Fruit fly (Drosophila melanogaster) whole organism, embryonic: Measurements from ENCODE around the gene CG11839.

Experiments
- B-H2 ChIP-seq: fragments of 200-800 bp; sonication (Bioruptor generic); optimal IDR thresholded peaks from 2 replicates; lab custom pipeline; 2018; ENCODE audit warnings: missing biosample characterization, mild to moderate bottlenecking, missing genetic modification characterization
- Bdp1 ChIP-seq: fragments of 200-800 bp; sonication (Bioruptor generic); optimal IDR thresholded peaks from 3 replicates; lab custom pipeline; 2016; ENCODE audit warnings: missing biosample characterization, missing genetic modification characterization
- CG10274 ChIP-seq: fragments of 200-800 bp; sonication (Bioruptor generic); optimal IDR thresholded peaks from 3 replicates; lab custom pipeline; 2017; ENCODE audit warnings: missing biosample characterization, mild to moderate bottlenecking, missing genetic modification characterization
- CG11085 ChIP-seq: fragments of 200-800 bp; sonication (Bioruptor generic); IDR thresholded peaks from 2 replicates; pipeline ENCODE4 v1.3.6; 2022; ENCODE audit warnings: missing biosample characterization, missing genetic modification characterization
- CG11398 ChIP-seq: fragments of 200-800 bp; sonication (Bioruptor generic); optimal IDR thresholded peaks from 2 replicates; lab custom pipeline; 2016; ENCODE audit warnings: missing biosample characterization, missing genetic modification characterization
- CG12071 ChIP-seq: fragments of 200-800 bp; sonication (Bioruptor generic); optimal IDR thresholded peaks from 3 replicates; lab custom pipeline; 2018; ENCODE audit warnings: missing biosample characterization, mild to moderate bottlenecking, missing genetic modification characterization
- CG12155 ChIP-seq: fragments of 200-800 bp; sonication (Bioruptor generic); optimal IDR thresholded peaks from 3 replicates; lab custom pipeline; 2016; ENCODE audit warnings: missing biosample characterization, missing genetic modification characterization
- CG13775 ChIP-seq: fragments of 200-800 bp; sonication (Bioruptor generic); optimal IDR thresholded peaks from 3 replicates; lab custom pipeline; 2017; ENCODE audit warnings: missing biosample characterization, mild to moderate bottlenecking, missing genetic modification characterization
- CG15601 ChIP-seq: fragments of 200-800 bp; sonication (Bioruptor generic); optimal IDR thresholded peaks from 3 replicates; lab custom pipeline; 2019; ENCODE audit warnings: missing biosample characterization, mild to moderate bottlenecking, missing genetic modification characterization, moderate library complexity
- CG17829 ChIP-seq: fragments of 200-800 bp; optimal IDR thresholded peaks from 2 replicates; lab custom pipeline; 2019; ENCODE audit warnings: missing biosample characterization, mild to moderate bottlenecking, missing genetic modification characterization, moderate library complexity
- CG18011 ChIP-seq: fragments of 200-800 bp; sonication (Bioruptor generic); optimal IDR thresholded peaks from 2 replicates; lab custom pipeline; 2017; ENCODE audit warnings: missing biosample characterization, missing genetic modification characterization, mild to moderate bottlenecking, moderate library complexity, missing genotype
- CG3163 ChIP-seq: fragments of 200-800 bp; sonication (Bioruptor generic); optimal IDR thresholded peaks from 3 replicates; lab custom pipeline; 2016; ENCODE audit warnings: missing biosample characterization, missing genetic modification characterization
- CG32532 ChIP-seq: fragments of 200-800 bp; sonication (Bioruptor generic); IDR thresholded peaks from 2 replicates; pipeline ENCODE4 v1.3.6; 2022; ENCODE audit warnings: missing biosample characterization, missing genetic modification characterization
- CG3281 ChIP-seq: fragments of 200-800 bp; sonication (Bioruptor generic); optimal IDR thresholded peaks from 3 replicates; lab custom pipeline; 2017; ENCODE audit warnings: missing biosample characterization, mild to moderate bottlenecking, missing genetic modification characterization
- CG3726 ChIP-seq: fragments of 200-800 bp; sonication (Bioruptor generic); IDR thresholded peaks from 3 replicates; pipeline ENCODE4, ENCODE4 v1.3.6; 2022; ENCODE audit warnings: missing biosample characterization, missing genetic modification characterization
- CG8478 ChIP-seq: fragments of >200 bp; optimal IDR thresholded peaks from 2 replicates; lab custom pipeline; 2018
- CG9876 ChIP-seq: fragments of 200-800 bp; sonication (Bioruptor generic); optimal IDR thresholded peaks from 2 replicates; lab custom pipeline; 2016; ENCODE audit warnings: missing biosample characterization, missing genetic modification characterization
- CkIIα-i1 ChIP-seq: fragments of 200-800 bp; sonication (Bioruptor generic); IDR thresholded peaks from 2 replicates; pipeline ENCODE4 v1.3.6; 2022; ENCODE audit warnings: missing biosample characterization, missing genetic modification characterization
- CrebB ChIP-seq: fragments of 200-800 bp; sonication (Bioruptor generic); optimal IDR thresholded peaks from 3 replicates; lab custom pipeline; 2018; ENCODE audit warnings: missing biosample characterization, mild to moderate bottlenecking, missing genetic modification characterization
- Dp ChIP-seq: fragments of 200-800 bp; sonication (Bioruptor generic); optimal IDR thresholded peaks from 2 replicates; lab custom pipeline; 2018; ENCODE audit warnings: missing biosample characterization, mild to moderate bottlenecking, missing genetic modification characterization, moderate library complexity
- E2f1 ChIP-seq: fragments of 200-800 bp; sonication (Bioruptor generic); IDR thresholded peaks from 2 replicates; pipeline ENCODE4 v1.3.6; 2022; ENCODE audit warnings: missing biosample characterization, missing genetic modification characterization
- H15 ChIP-seq: fragments of 200-800 bp; sonication (Bioruptor generic); IDR thresholded peaks from 3 replicates; pipeline ENCODE4 v1.3.6; 2022; ENCODE audit warnings: missing biosample characterization, missing genetic modification characterization
- HHEX ChIP-seq: fragments of 200-800 bp; sonication (Bioruptor generic); optimal IDR thresholded peaks from 3 replicates; lab custom pipeline; 2017; ENCODE audit warnings: missing biosample characterization, mild to moderate bottlenecking, missing genetic modification characterization, missing genetic modification reagents
- Hey ChIP-seq: fragments of 200-800 bp; sonication (Bioruptor generic); optimal IDR thresholded peaks from 3 replicates; lab custom pipeline; 2018; ENCODE audit warnings: missing biosample characterization, mild to moderate bottlenecking, missing genetic modification characterization
- Meics ChIP-seq: fragments of 200-800 bp; sonication (Bioruptor generic); optimal IDR thresholded peaks from 2 replicates; lab custom pipeline; 2017; ENCODE audit warnings: missing biosample characterization, mild to moderate bottlenecking, missing genetic modification characterization
- NK7.1 ChIP-seq: fragments of 200-800 bp; sonication (Bioruptor generic); optimal IDR thresholded peaks from 3 replicates; lab custom pipeline; 2016; ENCODE audit warnings: missing biosample characterization, missing genetic modification characterization
- Sox100B ChIP-seq: fragments of 200-800 bp; sonication (Bioruptor generic); optimal IDR thresholded peaks from 3 replicates; lab custom pipeline; 2018; ENCODE audit warnings: missing biosample characterization, mild to moderate bottlenecking, missing genetic modification characterization
- Spps ChIP-seq: fragments of 200-800 bp; sonication (Bioruptor generic); optimal IDR thresholded peaks from 2 replicates; lab custom pipeline; 2018; ENCODE audit warnings: missing biosample characterization, mild to moderate bottlenecking, missing genetic modification characterization
- Xbp1 ChIP-seq: fragments of 200-800 bp; sonication (Bioruptor generic); optimal IDR thresholded peaks from 3 replicates; lab custom pipeline; 2016; ENCODE audit warnings: missing biosample characterization, mild to moderate bottlenecking, missing genetic modification characterization
- amos ChIP-seq: fragments of 200-800 bp; sonication (Bioruptor generic); IDR thresholded peaks from 2 replicates; pipeline ENCODE4 v1.3.6; 2022; ENCODE audit warnings: missing biosample characterization, missing genetic modification characterization; ENCODE audit not compliant: partially characterized antibody
- ato ChIP-seq: fragments of 200-800 bp; sonication (Bioruptor generic); IDR thresholded peaks from 2 replicates; pipeline ENCODE4 v1.3.6; 2022; ENCODE audit warnings: missing biosample characterization, missing genetic modification characterization; ENCODE audit not compliant: partially characterized antibody
- cato ChIP-seq: fragments of 200-800 bp; sonication (Bioruptor generic); optimal IDR thresholded peaks from 2 replicates; lab custom pipeline; 2016; ENCODE audit warnings: missing biosample characterization, missing genetic modification characterization, borderline replicate concordance
- ci ChIP-seq: fragments of 200-800 bp; sonication (Bioruptor generic); IDR thresholded peaks from 3 replicates; pipeline ENCODE4 v1.3.6; 2022; ENCODE audit warnings: missing biosample characterization, missing genetic modification characterization
- crol ChIP-seq: fragments of 200-800 bp; sonication (Bioruptor generic); IDR thresholded peaks from 2 replicates; pipeline ENCODE4 v1.3.6; 2022; ENCODE audit warnings: missing biosample characterization, missing genetic modification characterization
- emc ChIP-seq: fragments of 200-800 bp; sonication (Bioruptor generic); optimal IDR thresholded peaks from 2 replicates; lab custom pipeline; 2016; ENCODE audit warnings: missing biosample characterization, missing genetic modification characterization
- fu2 ChIP-seq: fragments of 200-800 bp; sonication (Bioruptor generic); optimal IDR thresholded peaks from 2 replicates; lab custom pipeline; 2016; ENCODE audit warnings: missing biosample characterization, missing genetic modification characterization
- gro ChIP-seq: fragments of 200-800 bp; sonication (Bioruptor generic); optimal IDR thresholded peaks from 2 replicates; lab custom pipeline; 2016; ENCODE audit warnings: missing biosample characterization, missing genetic modification characterization
- h ChIP-seq: fragments of >200 bp; optimal IDR thresholded peaks from 2 replicates; lab custom pipeline; 2017
- jumu ChIP-seq: fragments of 200-800 bp; sonication (Bioruptor generic); optimal IDR thresholded peaks from 3 replicates; lab custom pipeline; 2016; ENCODE audit warnings: missing biosample characterization, missing genetic modification characterization
- kah ChIP-seq: fragments of 200-800 bp; sonication (Bioruptor generic); optimal IDR thresholded peaks from 2 replicates; lab custom pipeline; 2018; ENCODE audit warnings: missing biosample characterization, mild to moderate bottlenecking, missing genetic modification characterization
- kni ChIP-seq: fragments of 200-800 bp; sonication (Bioruptor generic); optimal IDR thresholded peaks from 3 replicates; lab custom pipeline; 2017; ENCODE audit warnings: mild to moderate bottlenecking, missing biosample characterization, missing genetic modification reagents, missing genetic modification characterization
- mam ChIP-seq: fragments of 200-800 bp; sonication (Bioruptor generic); optimal IDR thresholded peaks from 3 replicates; lab custom pipeline; 2016; ENCODE audit warnings: missing biosample characterization, missing genetic modification characterization
- nom ChIP-seq: fragments of 200-800 bp; sonication (Bioruptor generic); optimal IDR thresholded peaks from 2 replicates; lab custom pipeline; 2017; ENCODE audit warnings: missing biosample characterization, missing genetic modification characterization, mild to moderate bottlenecking, moderate library complexity, missing genetic modification reagents
- pb ChIP-seq: fragments of 200-800 bp; sonication (Bioruptor generic); optimal IDR thresholded peaks from 3 replicates; lab custom pipeline; 2016; ENCODE audit warnings: missing biosample characterization, missing genetic modification characterization
- pfk ChIP-seq: fragments of 200-800 bp; sonication (Bioruptor generic); optimal IDR thresholded peaks from 2 replicates; lab custom pipeline; 2018; ENCODE audit warnings: missing biosample characterization, mild to moderate bottlenecking, missing genetic modification characterization, moderate library complexity
- pros ChIP-seq: fragments of 200-800 bp; sonication (Bioruptor generic); optimal IDR thresholded peaks from 3 replicates; lab custom pipeline; 2019; ENCODE audit warnings: missing biosample characterization, mild to moderate bottlenecking, missing genetic modification characterization, moderate library complexity
- sens ChIP-seq: fragments of 200-800 bp; sonication (Bioruptor generic); peaks from one replicate; lab custom pipeline; 2016; ENCODE audit warnings: missing biosample characterization, missing genetic modification characterization
- slou ChIP-seq: fragments of 200-800 bp; sonication (Bioruptor generic); optimal IDR thresholded peaks from 3 replicates; lab custom pipeline; 2016; ENCODE audit warnings: missing biosample characterization, missing genetic modification characterization
- tap ChIP-seq: fragments of 200-800 bp; optimal IDR thresholded peaks from 3 replicates; lab custom pipeline; 2019; ENCODE audit warnings: missing biosample characterization, mild to moderate bottlenecking, missing genetic modification characterization, moderate library complexity
- toy ChIP-seq: fragments of 200-800 bp; sonication (Bioruptor generic); IDR thresholded peaks from 2 replicates; pipeline ENCODE4 v1.3.6; 2022; ENCODE audit warnings: missing biosample characterization, missing genetic modification characterization
- usp ChIP-seq: fragments of >200 bp; optimal IDR thresholded peaks from 2 replicates; lab custom pipeline; 2017; ENCODE audit warnings: missing biosample characterization, missing genetic modification characterization
- vvl ChIP-seq: fragments of 200-800 bp; sonication (Bioruptor generic); IDR thresholded peaks from 2 replicates; pipeline ENCODE4 v1.3.6; 2022; ENCODE audit warnings: missing biosample characterization, missing genetic modification characterization
- z ChIP-seq: fragments of 200-800 bp; sonication (Bioruptor generic); IDR thresholded peaks from 3 replicates; pipeline ENCODE4 v1.3.6; 2022; ENCODE audit warnings: missing biosample characterization, missing genetic modification characterization

CG11839 gene

dm6 chr3R:25039028-25039476 lies 30.7 kb upstream of the CG11839 start, which contains the start of the genes Ythdf and bai (continued):
- TF ChIP-seq B-H2 (GFP tag; lab: Kevin White, UChicago) (no peak), kni (GFP tag; lab: Kevin White, UChicago) (no peak), kah (no peak), vvl (no peak), CG3726 (GFP tag; lab: Robert Waterston, UW) (no peak), CG12155 (GFP tag; lab: Kevin White, UChicago) (peak; percentile 63), Hey (tag; lab: Kevin White, UChicago) (no peak), CG12071 (no peak), CG3281 (GFP tag; lab: Kevin White, UChicago) (peak; percentile 56), z (no peak), CG18011 (GFP tag; lab: Kevin White, UChicago) (no peak), CG17829 (tag; lab: Kevin White, UChicago) (peak; percentile 38), H15 (GFP tag; lab: Robert Waterston, UW) (no peak), jumu (GFP tag; lab: Kevin White, UChicago) (peak; percentile 30), cato (no peak), Sox100B (GFP tag; lab: Kevin White, UChicago) (no peak), h (lab: Kevin White, UChicago) (no peak), pfk (GFP tag; lab: Kevin White, UChicago) (no peak), HHEX (GFP tag; lab: Kevin White, UChicago) (no peak), ato (GFP tag; lab: Robert Waterston, UW) (peak; percentile 47; the same call in 1 of the 2 replicates), crol (GFP tag; lab: Robert Waterston, UW) (no peak), CG11085 (GFP tag; lab: Robert Waterston, UW) (0 out of 2 replicates have a peak, but pooled peaks have one; percentile 19), amos (GFP tag; lab: Robert Waterston, UW) (peak; percentile 86), Bdp1 (GFP tag; lab: Kevin White, UChicago) (peak; percentile 11), CG3163 (GFP tag; lab: Kevin White, UChicago) (no peak), pb (GFP tag; lab: Kevin White, UChicago) (no peak), ci (GFP tag; lab: Robert Waterston, UW) (no peak), CrebB (peak; percentile 46), sens (GFP tag; lab: Kevin White, UChicago) (peak; percentile 79), fu2 (GFP tag; lab: Kevin White, UChicago) (peak; percentile 5), CG15601 (tag; lab: Kevin White, UChicago) (no peak), Spps (tag; lab: Kevin White, UChicago) (no peak), slou (peak; percentile 37), Xbp1 (peak; percentile 65), usp (GFP tag; lab: Kevin White, UChicago) (no peak), CG13775 (GFP tag; lab: Kevin White, UChicago) (peak; percentile 46), toy (no peak), mam (peak; percentile 63), NK7.1 (GFP tag; lab: Kevin White, UChicago) (no peak), CkIIα-i1 (GFP tag; lab: Robert Waterston, UW) (no peak), E2f1 (GFP tag; lab: Robert Waterston, UW) (no peak), gro (GFP tag; lab: Kevin White, UChicago) (peak; percentile 35), emc (GFP tag; lab: Kevin White, UChicago) (no peak), tap (tag; lab: Kevin White, UChicago) (no peak), CG8478 (lab: Kevin White, UChicago) (peak; percentile 40), Meics (GFP tag; lab: Kevin White, UChicago) (no peak), pros (GFP tag; lab: Kevin White, UChicago) (no peak), CG10274 (GFP tag; lab: Kevin White, UChicago) (no peak), CG11398 (GFP tag; lab: Kevin White, UChicago) (peak; percentile 2), CG9876 (GFP tag; lab: Kevin White, UChicago) (no peak), nom (GFP tag; lab: Kevin White, UChicago) (no peak), CG32532 (peak; percentile 48; the same call in 1 of the 2 replicates), Dp (peak; percentile 47)
